Fruit fly (Drosophila melanogaster) whole organism: ENCODE data around the gene RecQ4.

ENCODE experiments used
- CG8478 ChIP-seq: fragments of >200 bp; optimal IDR thresholded peaks from 2 replicates; lab custom pipeline; 2018; ENCODE audit warnings: inconsistent platforms
- Dll ChIP-seq: fragments of >200 bp; optimal IDR thresholded peaks from 2 replicates; lab custom pipeline; 2017
- EcR ChIP-seq, 2 experiments: fragments of >200 bp; optimal IDR thresholded peaks; 2 replicates each; lab custom pipeline; 2017; ENCODE audit warnings: missing biosample characterization in 2 of 2, missing genetic modification characterization in 2 of 2, missing genetic modification reagents in 2 of 2
- pan ChIP-seq: fragments of >200 bp; optimal IDR thresholded peaks from 2 replicates; lab custom pipeline; 2017
- psq ChIP-seq: fragments of >200 bp; optimal IDR thresholded peaks from 2 replicates; lab custom pipeline; 2017
- usp ChIP-seq: fragments of >200 bp; optimal IDR thresholded peaks from 2 replicates; lab custom pipeline; 2017; ENCODE audit warnings: missing biosample characterization, missing genetic modification characterization, mixed read lengths

The RecQ4 gene

dm6 chr3L:8175818-8176217 lies at the start of gene RecQ4:
TSS of gene RecQ4 (minus strand) at chr3L:8175978.
- TF ChIP-seq psq (lab: Kevin White, UChicago) = no peak
- TF ChIP-seq CG8478 = no peak
- no peak for TF ChIP-seq EcR (GFP tag; optimal IDR thresholded peaks at IDR 0.05; lab: Kevin White, UChicago)
- no peak for TF ChIP-seq Dll (lab: Kevin White, UChicago)
- no peak for TF ChIP-seq usp (GFP tag; lab: Kevin White, UChicago)
- TF ChIP-seq pan = no peak

DNA sequence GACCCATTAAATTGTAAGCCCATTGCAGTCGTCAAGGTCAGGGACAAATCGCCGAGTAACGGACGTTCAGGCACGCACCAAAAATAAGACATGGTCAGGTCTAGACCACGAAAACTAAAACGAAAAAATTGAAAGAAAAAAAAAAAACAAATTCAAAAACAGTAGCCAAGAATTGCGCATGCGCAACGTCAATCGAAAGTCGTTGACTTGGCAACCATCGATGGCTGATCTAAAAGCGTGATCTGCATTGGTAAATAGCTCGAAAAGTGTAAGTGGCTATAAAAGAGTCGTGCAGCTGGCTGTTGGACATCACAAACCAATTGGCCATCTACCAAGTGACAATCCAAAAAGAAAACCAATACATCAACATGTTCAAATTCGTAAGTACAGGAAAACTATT lies 46.1 kb upstream of the RecQ4 start, which contains the start of gene CG13678:
Gene CG13678 (plus strand): TSS at position 307 of the 400 bp plus-strand sequence.
- TF ChIP-seq psq (lab: Kevin White, UChicago) (no peak), EcR (GFP tag; optimal IDR thresholded peaks at IDR 0.05; lab: Kevin White, UChicago) (no peak), Dll (lab: Kevin White, UChicago) (no peak), usp (GFP tag; lab: Kevin White, UChicago) (no peak), pan (no peak), CG8478 (no peak)

DNA sequence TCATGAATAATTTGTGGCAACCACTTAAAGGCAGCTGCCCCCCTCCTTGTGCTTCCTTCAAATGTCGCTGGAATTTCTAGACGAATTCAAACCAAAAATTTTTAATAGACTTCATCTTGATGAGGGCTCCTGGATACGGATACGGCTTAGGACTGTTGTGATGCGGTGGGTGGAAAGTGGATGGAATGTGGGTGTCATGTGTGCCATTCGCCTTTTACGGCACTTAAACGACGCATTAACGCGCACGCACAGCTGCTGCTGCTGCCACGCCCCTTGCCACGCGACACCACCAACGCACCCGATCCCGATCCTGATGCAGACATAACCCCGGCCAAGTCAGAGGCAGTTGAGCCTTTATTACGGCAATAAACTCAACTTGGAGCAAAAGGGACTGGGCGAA lies 43.9 kb upstream of the RecQ4 start:
- no peak for TF ChIP-seq Dll (lab: Kevin White, UChicago)

- no peak for TF ChIP-seq CG8478
- no peak for TF ChIP-seq pan
- no peak for TF ChIP-seq psq (lab: Kevin White, UChicago)
- no peak for TF ChIP-seq Dll (lab: Kevin White, UChicago)
- no peak for TF ChIP-seq usp (GFP tag; lab: Kevin White, UChicago)
- no peak for TF ChIP-seq EcR (GFP tag; optimal IDR thresholded peaks at IDR 0.05; lab: Kevin White, UChicago)
These were observed 43.1 kb upstream of the RecQ4 start, which contains the start of gene CG13674 for dm6 chr3L:8218883-8219282. TSS of gene CG13674 (minus strand) at chr3L:8218983.

DNA sequence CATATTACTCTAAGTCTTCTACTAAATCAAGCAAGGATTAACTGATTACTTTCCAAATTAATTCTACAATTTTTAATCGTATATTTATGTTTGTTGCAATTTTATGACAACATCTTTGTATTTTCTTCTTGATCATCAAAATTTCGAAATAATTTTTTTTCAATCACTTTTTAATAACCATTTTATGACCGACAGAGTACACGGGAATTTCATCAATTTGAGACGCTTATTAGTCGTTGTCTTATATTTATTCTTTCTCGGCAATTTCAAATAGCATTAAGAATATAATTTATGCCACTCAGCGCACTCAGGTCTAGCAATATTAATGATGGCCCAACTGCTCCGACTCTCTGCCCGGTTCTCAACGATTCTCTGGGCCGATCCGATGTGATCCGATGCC lies 39.2 kb upstream of the RecQ4 start, which contains the start of gene CG8012:
Gene CG8012 (plus strand): TSS at position 301 of the 400 bp plus-strand sequence.
- TF ChIP-seq usp (GFP tag; lab: Kevin White, UChicago) = no peak
- no peak for TF ChIP-seq psq (lab: Kevin White, UChicago)
- no peak for TF ChIP-seq Dll (lab: Kevin White, UChicago)
- no peak for TF ChIP-seq pan
- TF ChIP-seq CG8478 = no peak
- TF ChIP-seq EcR (GFP tag; optimal IDR thresholded peaks at IDR 0.05; lab: Kevin White, UChicago) = no peak

dm6 chr3L:8211590-8211989 lies 35.8 kb upstream of the RecQ4 start, which contains the start of gene CG8006:
TSS of gene CG8006 (plus strand) at chr3L:8211890.
- TF ChIP-seq EcR (GFP tag; optimal IDR thresholded peaks at IDR 0.05; lab: Kevin White, UChicago) = no peak
- TF ChIP-seq Dll (lab: Kevin White, UChicago) = no peak
- TF ChIP-seq psq (lab: Kevin White, UChicago) = no peak
- no peak for TF ChIP-seq usp (GFP tag; lab: Kevin White, UChicago)
- TF ChIP-seq CG8478 = no peak
- TF ChIP-seq pan = no peak

dm6 chr3L:8210596-8210995 lies 34.8 kb upstream of the RecQ4 start, which contains the start of gene tut:
TSS of gene tut (minus strand) at chr3L:8210743.
- no peak for TF ChIP-seq pan
- TF ChIP-seq Dll (lab: Kevin White, UChicago) = no peak
- no peak for TF ChIP-seq psq (lab: Kevin White, UChicago)
- TF ChIP-seq CG8478 = no peak
- no peak for TF ChIP-seq usp (GFP tag; lab: Kevin White, UChicago)
- TF ChIP-seq EcR (GFP tag; optimal IDR thresholded peaks at IDR 0.05; lab: Kevin White, UChicago) = no peak

DNA sequence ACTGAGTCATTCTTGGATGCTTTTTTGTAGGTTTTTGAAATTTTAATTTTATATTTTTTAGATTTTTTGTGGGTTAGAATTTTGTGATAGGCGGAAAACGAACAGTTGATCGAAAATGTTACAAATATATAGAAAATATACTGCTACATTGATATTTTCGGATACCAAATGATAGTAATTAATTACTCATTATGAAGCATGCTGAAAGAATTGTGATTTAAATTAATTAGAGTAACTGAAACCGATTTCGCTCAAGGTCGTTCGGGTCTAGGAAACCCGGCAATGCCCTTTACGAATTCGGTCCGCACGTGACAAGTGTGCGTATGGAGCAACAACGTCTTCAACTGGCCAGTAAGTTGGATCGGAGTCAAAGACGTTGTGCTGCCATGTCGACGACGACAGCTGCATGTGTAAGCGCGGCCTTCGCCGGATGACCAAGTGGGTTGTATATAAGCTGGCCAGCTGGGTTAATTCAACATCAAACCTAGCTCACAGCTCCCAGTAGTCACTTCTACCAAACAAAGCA lies 26.6 kb upstream of the RecQ4 start, which contains the start of the genes CG7366 and CG13679:
Gene CG7366 (minus strand): TSS at position 101 of the 526 bp plus-strand sequence.
Gene CG13679 (plus strand): TSS at position 476 of the 526 bp plus-strand sequence.
- TF ChIP-seq pan (no peak), CG8478 (no peak), usp (GFP tag; lab: Kevin White, UChicago) (no peak), EcR (GFP tag; optimal IDR thresholded peaks at IDR 0.05; lab: Kevin White, UChicago) (no peak), Dll (lab: Kevin White, UChicago) (no peak)

DNA sequence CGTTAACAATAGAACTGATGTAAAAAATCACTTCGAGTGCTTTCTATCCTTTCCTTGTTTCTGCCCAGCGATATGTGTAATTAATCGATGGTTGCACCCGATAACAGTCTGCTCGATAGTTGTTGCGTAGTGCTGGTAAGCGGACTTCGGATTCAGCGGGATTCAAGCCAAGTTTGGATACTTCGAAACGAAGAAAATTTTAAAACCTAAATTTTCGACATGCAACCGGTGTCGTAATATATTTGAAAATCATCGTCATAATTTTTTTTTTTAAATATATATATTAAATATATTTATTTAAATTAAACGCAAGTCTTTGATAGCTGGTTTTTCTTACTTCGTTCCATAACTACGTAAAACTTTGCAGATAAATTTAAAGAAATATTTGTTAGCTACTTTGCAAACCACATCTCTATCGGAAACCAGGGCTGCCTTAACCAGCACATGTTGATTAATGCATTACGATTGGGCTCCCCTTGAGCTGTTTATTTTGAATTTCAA lies 22.1 kb upstream of the RecQ4 start, which contains the start of the genes UbcE2M and Dhps:
Gene UbcE2M (minus strand): TSS at position 209 of the 501 bp plus-strand sequence.
Gene Dhps (plus strand): TSS at position 429 of the 501 bp plus-strand sequence.
- TF ChIP-seq CG8478 (no peak), EcR (GFP tag; optimal IDR thresholded peaks at IDR 0.05; lab: Kevin White, UChicago) (no peak), usp (GFP tag; lab: Kevin White, UChicago) (no peak)

DNA sequence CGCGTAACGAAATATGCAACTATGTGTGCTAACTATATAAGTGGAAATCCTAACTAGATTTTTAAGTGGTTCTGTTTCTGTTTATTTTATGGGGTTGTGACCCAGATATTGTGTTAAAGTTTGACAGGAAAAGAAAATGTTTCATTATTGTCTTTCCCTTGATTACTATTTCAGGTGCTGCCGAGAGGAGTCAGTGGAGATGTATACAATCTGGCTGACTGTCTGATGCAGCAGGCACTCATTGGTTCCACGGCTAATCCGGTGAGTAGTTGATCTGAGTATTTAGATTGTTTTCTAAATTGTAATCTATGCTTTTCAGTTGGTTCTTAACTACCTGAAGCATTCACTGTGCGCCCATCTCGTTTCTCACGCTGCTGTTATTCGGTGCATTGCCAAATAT lies 17.2 kb upstream of the RecQ4 start, which contains the start of gene CG7387:
Gene CG7387 (minus strand): TSS at position 101 of the 400 bp plus-strand sequence.
- TF ChIP-seq Dll (lab: Kevin White, UChicago) (no peak), CG8478 (no peak), EcR (GFP tag; optimal IDR thresholded peaks at IDR 0.05; lab: Kevin White, UChicago) (no peak), pan (no peak), usp (GFP tag; lab: Kevin White, UChicago) (no peak), psq (lab: Kevin White, UChicago) (no peak)

DNA sequence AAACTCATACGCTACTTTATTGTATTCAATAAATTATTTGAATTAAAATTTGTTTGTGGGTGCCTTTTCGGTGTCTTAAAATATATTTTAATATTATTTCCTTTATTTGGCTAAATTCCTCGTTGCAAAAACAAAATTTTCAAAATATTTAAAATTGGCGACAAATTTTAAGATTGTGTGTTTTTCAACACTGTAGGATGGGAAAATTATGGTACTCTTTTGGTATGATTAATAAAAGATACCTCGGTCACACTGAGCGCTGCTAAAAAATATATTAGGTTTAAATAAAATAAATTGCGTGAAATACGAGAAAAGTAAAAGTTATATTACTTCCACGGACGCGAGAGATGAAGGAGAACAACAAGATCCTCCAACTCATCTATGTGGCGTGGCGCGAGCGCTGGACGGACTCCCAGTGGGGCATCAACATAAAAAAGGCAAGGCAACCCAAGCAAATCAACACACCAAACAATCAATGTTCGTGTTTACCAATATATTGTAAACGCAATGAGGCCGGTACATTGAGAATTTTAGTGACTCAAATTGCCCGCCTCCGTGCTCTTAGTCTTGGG lies 15.3 kb upstream of the RecQ4 start, which contains the start of gene MED24:
Gene MED24 (plus strand): TSS at position 229 of the 572 bp plus-strand sequence.
- no peak for TF ChIP-seq EcR (GFP tag; optimal IDR thresholded peaks at IDR 0.05; lab: Kevin White, UChicago)
- no peak for TF ChIP-seq psq (lab: Kevin White, UChicago)
- no peak for TF ChIP-seq usp (GFP tag; lab: Kevin White, UChicago)
- TF ChIP-seq CG8478 = no peak
- TF ChIP-seq Dll (lab: Kevin White, UChicago) = no peak
- no peak for TF ChIP-seq pan

DNA sequence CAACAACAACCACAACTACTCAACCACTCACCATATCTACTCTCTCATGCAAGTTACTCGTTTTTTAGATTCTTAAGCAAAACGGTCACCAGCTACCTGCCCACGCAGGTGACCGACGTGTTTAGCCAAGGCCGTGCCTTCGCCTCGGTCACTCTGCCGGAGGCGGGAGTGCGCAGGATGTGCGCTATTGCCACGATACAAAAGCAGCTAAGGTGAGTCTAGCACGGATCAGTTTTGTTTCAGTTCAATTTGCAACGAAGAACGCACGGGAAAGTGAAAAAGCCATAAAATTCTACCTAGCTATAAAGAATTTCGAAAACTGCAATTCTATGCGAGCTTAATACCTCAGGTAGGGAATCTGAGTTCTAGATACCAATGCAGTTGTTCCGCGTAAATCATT lies 13.5 kb upstream of the RecQ4 start:
- no peak for TF ChIP-seq psq (lab: Kevin White, UChicago)
- TF ChIP-seq CG8478 = no peak
- no peak for TF ChIP-seq EcR (GFP tag; optimal IDR thresholded peaks at IDR 0.05; lab: Kevin White, UChicago)
- no peak for TF ChIP-seq usp (GFP tag; lab: Kevin White, UChicago)
- no peak for TF ChIP-seq Dll (lab: Kevin White, UChicago)
- no peak for TF ChIP-seq pan
